Worm (Caenorhabditis elegans) whole organism, L3 larva: ENCODE results near the gene lam-1.
A peak's percentile ranks its signal among the peaks of the same experiment; 100 is the strongest.

Source experiments
- R02D3.7 ChIP-seq: fragments of 150-350 bp; optimal IDR thresholded peaks from 2 replicates; lab custom pipeline; 2014; ENCODE audit warnings: missing biosample characterization, missing genetic modification characterization
- ceh-28 ChIP-seq: fragments of 150-350 bp; optimal IDR thresholded peaks from 2 replicates; lab custom pipeline; 2014; ENCODE audit warnings: missing biosample characterization, missing genetic modification reagents, missing genetic modification characterization
- egl-27 ChIP-seq: sonication (generic microtip); optimal IDR thresholded peaks from 4 replicates; lab custom pipeline; 2017; ENCODE audit warnings: missing biosample characterization, missing genetic modification reagents, missing genetic modification characterization
- elt-1 ChIP-seq: fragments of 150-350 bp; optimal IDR thresholded peaks from 2 replicates; lab custom pipeline; 2014; ENCODE audit warnings: missing biosample characterization, missing genetic modification characterization
- fkh-2 ChIP-seq: fragments of 150-350 bp; optimal IDR thresholded peaks from 2 replicates; lab custom pipeline; 2014; ENCODE audit warnings: missing biosample characterization, missing genetic modification reagents, missing genetic modification characterization
- fos-1 ChIP-seq: fragments of 150-350 bp; optimal IDR thresholded peaks from 2 replicates; lab custom pipeline; 2014; ENCODE audit warnings: missing biosample characterization, missing genetic modification characterization
- pha-4 ChIP-seq: fragments of 150-350 bp; optimal IDR thresholded peaks from 2 replicates; lab custom pipeline; 2014; ENCODE audit warnings: missing biosample characterization, missing genetic modification reagents, missing genetic modification characterization
- snpc-4 ChIP-seq: fragments of 150-350 bp; optimal IDR thresholded peaks from 2 replicates; lab custom pipeline; 2014; ENCODE audit warnings: missing biosample characterization, missing genetic modification characterization
- unc-62 ChIP-seq: fragments of 150-350 bp; sonication (generic microtip); optimal IDR thresholded peaks from 4 replicates; lab custom pipeline; 2014; ENCODE audit warnings: missing biosample characterization, missing genetic modification reagents, missing genetic modification characterization
- zag-1 ChIP-seq: fragments of 150-350 bp; optimal IDR thresholded peaks from 2 replicates; lab custom pipeline; 2014; ENCODE audit warnings: missing biosample characterization, missing genetic modification characterization

- TF ChIP-seq elt-1 (tag; lab: Kevin White, UChicago) (no peak), pha-4 (tag; lab: Kevin White, UChicago) (no peak), unc-62 (GFP tag; lab: Kevin White, UChicago) (no peak), R02D3.7 (tag; lab: Kevin White, UChicago) (peak; percentile 42), snpc-4 (tag; lab: Kevin White, UChicago) (peak; percentile 46), zag-1 (no peak), fkh-2 (tag; lab: Kevin White, UChicago) (no peak), ceh-28 (tag; lab: Kevin White, UChicago) (no peak), egl-27 (no peak), fos-1 (tag; lab: Kevin White, UChicago) (no peak)
Measured at ce11 chrIV:5160171-5160570, 13.0 kb upstream of the lam-1 start, which contains the start of the genes C24D10.6 and C24D10.4.
